Worm (Caenorhabditis elegans): ENCODE data around the gene lpr-7.

Gene lpr-7

DNA sequence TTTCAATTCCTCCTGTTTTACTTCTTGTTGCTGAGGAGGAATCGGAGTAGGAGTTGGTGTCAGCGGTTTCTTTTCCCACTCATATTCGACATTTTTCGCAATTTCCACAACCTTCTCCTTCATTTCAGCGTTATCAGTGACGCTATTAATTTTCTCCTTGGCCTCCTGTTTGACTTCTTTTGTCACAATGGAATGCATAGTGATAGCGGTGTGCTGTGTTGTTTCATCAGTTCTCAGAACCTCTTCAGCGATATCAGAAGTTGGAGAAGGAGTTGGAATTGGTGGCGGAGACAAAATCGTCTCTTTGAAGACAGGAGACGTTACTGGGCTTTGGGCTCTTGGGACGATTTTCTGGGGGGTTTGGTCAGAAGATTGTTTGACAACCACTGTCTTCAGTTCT is 9.5 kb upstream of the lpr-7 start:
- peak; percentile 19 for TF ChIP-seq elt-2 (tag; optimal IDR thresholded peaks at IDR 0.05)
- TF ChIP-seq skn-1 (tag; optimal IDR thresholded peaks at IDR 0.05): no peak
- no peak for TF ChIP-seq isw-1 (GFP tag; IDR thresholded peaks at IDR 0.05)
- TF ChIP-seq nhr-85 (tag): no peak

DNA sequence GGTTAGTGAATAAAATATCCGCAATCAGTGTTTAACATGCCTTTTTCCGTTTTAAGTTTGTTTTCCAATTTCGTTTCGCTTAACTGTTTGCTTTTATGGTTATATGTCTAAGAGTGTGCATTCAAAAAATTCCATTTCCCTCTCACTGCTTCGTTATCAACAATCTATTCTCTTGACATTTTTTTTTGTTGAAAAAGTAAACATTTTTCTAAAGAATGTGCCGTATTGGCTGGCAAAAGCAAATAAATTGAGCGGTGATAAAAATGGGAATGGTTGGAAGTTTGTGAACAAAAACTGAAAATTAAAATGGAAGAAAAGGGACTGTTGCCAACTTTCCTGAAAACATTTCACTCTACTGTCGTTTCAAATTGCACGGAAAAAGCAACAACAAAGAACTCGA is 4.4 kb upstream of the lpr-7 start:
- peak in 1 of 2 experiments; percentile 24 for TF ChIP-seq lin-35 (GFP tag; optimal IDR thresholded peaks at IDR 0.05)
- peak; percentile 42 for TF ChIP-seq elt-2 (tag; optimal IDR thresholded peaks at IDR 0.05)
- no peak for TF ChIP-seq F16B12.6 (tag; optimal IDR thresholded peaks at IDR 0.05)
- TF ChIP-seq efl-1 (optimal IDR thresholded peaks at IDR 0.05): no peak
- TF ChIP-seq efl-1 (GFP tag; optimal IDR thresholded peaks at IDR 0.05 in 1 of 2): peak in 1 of 2 experiments; percentile 79

DNA sequence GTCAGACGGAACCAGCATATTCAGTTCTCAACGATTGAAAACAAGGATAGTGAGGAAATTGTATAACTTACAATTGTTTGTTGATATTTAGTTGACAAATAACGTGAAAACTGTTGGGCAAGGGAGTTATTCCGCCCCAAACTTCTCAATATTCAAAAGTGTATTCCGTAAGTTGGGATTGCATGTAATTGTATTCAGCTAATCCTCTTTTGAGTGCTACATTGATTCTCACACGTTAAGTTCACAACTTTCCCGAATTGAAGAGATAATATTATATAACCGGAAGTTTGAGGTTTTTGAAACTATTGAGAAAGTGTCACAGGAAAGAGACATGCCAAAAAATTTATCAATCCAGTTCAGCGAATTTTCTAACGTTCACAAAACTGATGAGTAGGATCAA is 1.2 kb upstream of the lpr-7 start, which contains the start of gene ifc-2:
TSS of gene ifc-2 (minus strand) at position 101 of the 400 bp plus-strand sequence.
- TF ChIP-seq hlh-4 (tag; optimal IDR thresholded peaks at IDR 0.05): no peak
- no peak for TF ChIP-seq xbp-1 (tag; optimal IDR thresholded peaks at IDR 0.05)
- TF ChIP-seq ets-5 (GFP tag; IDR thresholded peaks at IDR 0.05): no peak
- no peak for TF ChIP-seq jun-1 (tag; optimal IDR thresholded peaks at IDR 0.05)

DNA sequence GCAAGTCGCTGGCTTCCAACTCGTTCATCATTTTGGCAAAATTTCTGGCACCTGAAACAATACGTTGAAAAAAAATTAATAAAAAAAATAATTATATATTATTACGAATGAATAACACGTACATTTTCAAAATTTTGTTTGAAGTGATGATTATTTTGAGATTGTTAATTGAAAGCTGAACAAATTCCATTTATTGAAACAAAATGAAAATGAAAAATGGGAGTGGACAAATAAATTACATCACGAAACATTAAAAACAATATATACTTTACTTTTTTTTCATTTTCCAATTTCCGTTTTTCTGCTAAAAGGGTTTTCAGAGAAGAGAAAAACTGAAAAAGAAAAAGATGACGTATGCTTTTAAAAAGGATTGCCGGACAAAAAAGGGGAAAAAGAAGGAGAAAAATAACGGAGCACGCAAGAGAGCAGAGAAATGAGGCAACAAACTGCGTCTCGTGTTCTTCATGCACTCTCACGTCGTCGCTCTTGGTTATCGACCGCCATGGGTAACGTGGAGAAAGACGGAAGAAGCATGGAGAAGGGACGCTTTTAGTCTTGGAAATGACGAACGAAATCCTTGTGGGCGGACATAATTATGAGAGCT is 5.8 kb downstream of the lpr-7 start, which contains the start of gene rund-1:
TSS of gene rund-1 (minus strand) at position 51 of the 604 bp plus-strand sequence.
- TF ChIP-seq ztf-11 (tag; optimal IDR thresholded peaks at IDR 0.05): no peak
- TF ChIP-seq nhr-19 (GFP tag; conservative IDR thresholded peaks at IDR 0.05): no peak
- no peak for TF ChIP-seq C34B4.2 (tag; optimal IDR thresholded peaks at IDR 0.05)
- TF ChIP-seq nhr-77 (tag; optimal IDR thresholded peaks at IDR 0.05): peak; percentile 33
- no peak for TF ChIP-seq snpc-4 (tag; optimal IDR thresholded peaks at IDR 0.05)
- TF ChIP-seq zag-1 (tag; optimal IDR thresholded peaks at IDR 0.05): peak; percentile 36
- TF ChIP-seq Y116A8C.19 (tag; optimal IDR thresholded peaks at IDR 0.05; ENCODE audit: borderline replicate concordance): no peak
- no peak for TF ChIP-seq aly-2 (tag; optimal IDR thresholded peaks at IDR 0.05)
- no peak for TF ChIP-seq nhr-85 (tag)
- TF ChIP-seq unc-86 (tag; optimal IDR thresholded peaks at IDR 0.05): peak; percentile 71
- TF ChIP-seq irx-1 (tag; optimal IDR thresholded peaks at IDR 0.05): peak; percentile 0
- TF ChIP-seq sox-4 (tag; optimal IDR thresholded peaks at IDR 0.05): peak; percentile 71
- TF ChIP-seq isw-1 (GFP tag; IDR thresholded peaks at IDR 0.05): peak; percentile 31
- no peak for TF ChIP-seq aha-1 (tag; optimal IDR thresholded peaks at IDR 0.05)
- TF ChIP-seq ama-1 (optimal IDR thresholded peaks at IDR 0.05): no peak
- TF ChIP-seq blmp-1 (tag; optimal IDR thresholded peaks at IDR 0.05): no peak
- peak; percentile 69 for TF ChIP-seq mep-1 (tag; optimal IDR thresholded peaks at IDR 0.05)
- TF ChIP-seq tbx-2 (tag; optimal IDR thresholded peaks at IDR 0.05): peak; percentile 53
- no peak for TF ChIP-seq nhr-84 (tag; optimal IDR thresholded peaks at IDR 0.05)
- no peak for TF ChIP-seq lin-35 (GFP tag; optimal IDR thresholded peaks at IDR 0.05)
- no peak for TF ChIP-seq nhr-90 (tag; optimal IDR thresholded peaks at IDR 0.05; ENCODE audit: poor library complexity)
- TF ChIP-seq C04F5.9 (tag; optimal IDR thresholded peaks at IDR 0.05): no peak
- TF ChIP-seq mab-9 (GFP tag; IDR thresholded peaks at IDR 0.05): no peak
- no peak for TF ChIP-seq hlh-17 (GFP tag; optimal IDR thresholded peaks at IDR 0.05; ENCODE audit: borderline replicate concordance)
- TF ChIP-seq ceh-63 (GFP tag; optimal IDR thresholded peaks at IDR 0.05): no peak
- TF ChIP-seq zip-4 (GFP tag; optimal IDR thresholded peaks at IDR 0.05): no peak
- peak; percentile 7 for TF ChIP-seq ceh-8 (GFP tag; optimal IDR thresholded peaks at IDR 0.05)
- no peak for TF ChIP-seq ceh-90 (tag; optimal IDR thresholded peaks at IDR 0.05)
- TF ChIP-seq efl-3 (GFP tag; optimal IDR thresholded peaks at IDR 0.05): no peak
- peak; percentile 6 for TF ChIP-seq fos-1 (tag; optimal IDR thresholded peaks at IDR 0.05)
- TF ChIP-seq pax-3 (tag; optimal IDR thresholded peaks at IDR 0.05): peak; percentile 46
- no peak for TF ChIP-seq sup-37 (GFP tag; optimal IDR thresholded peaks at IDR 0.05)
- no peak for TF ChIP-seq mdl-1 (tag; optimal IDR thresholded peaks at IDR 0.05)
- no peak for TF ChIP-seq hpl-2 (GFP tag; optimal IDR thresholded peaks at IDR 0.05)
- no peak for TF ChIP-seq egl-27 (tag; optimal IDR thresholded peaks at IDR 0.05)
- TF ChIP-seq tlp-1 (tag; optimal IDR thresholded peaks at IDR 0.05): no peak
- TF ChIP-seq jun-1 (tag; optimal IDR thresholded peaks at IDR 0.05): peak; percentile 19
- no peak for TF ChIP-seq F16B12.6 (tag; optimal IDR thresholded peaks at IDR 0.05)
- no peak for TF ChIP-seq nhr-76 (tag; optimal IDR thresholded peaks at IDR 0.05)
- TF ChIP-seq egl-13 (tag; optimal IDR thresholded peaks at IDR 0.05): peak; percentile 68

Measured in whole organism, L1 larva.